Fruit fly (Drosophila melanogaster): ENCODE results near the gene CG10949.

DNA sequence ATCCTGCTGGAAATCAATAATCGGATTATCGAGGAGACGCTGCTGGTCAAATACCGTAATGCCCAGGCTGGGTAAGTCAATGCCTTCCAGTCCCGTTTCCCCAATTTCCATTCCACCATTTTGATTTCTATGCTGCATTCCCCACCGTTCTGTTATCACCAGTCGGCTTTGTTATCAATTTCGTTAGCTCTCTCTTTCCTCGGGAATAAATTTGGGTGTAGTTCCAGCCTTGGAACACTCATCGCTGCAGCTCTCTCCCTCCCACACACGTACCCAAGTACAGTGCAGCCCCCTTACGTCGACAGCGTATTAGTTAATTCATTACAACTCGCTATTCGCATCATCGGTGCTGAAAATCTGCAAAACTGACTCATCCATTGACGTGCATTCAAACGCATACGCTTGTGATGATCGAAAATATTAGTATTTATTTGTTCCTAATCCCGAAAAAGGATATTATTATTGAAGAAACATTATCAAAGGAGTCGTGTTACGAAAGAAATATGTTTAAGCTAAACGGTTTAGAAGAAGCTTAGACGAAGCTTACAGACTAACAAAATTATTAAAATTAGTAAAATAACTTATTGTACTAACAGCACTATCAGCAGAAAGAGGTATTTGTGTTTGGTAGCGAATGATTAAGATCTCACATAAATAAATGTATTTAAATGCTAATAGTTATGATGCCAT lies 1.0 kb upstream of the CG10949 start:
- TF ChIP-seq psq (optimal IDR thresholded peaks at IDR 0.05) (no peak), pan (optimal IDR thresholded peaks at IDR 0.05) (no peak)

Measured in whole organism.